7 fruit fly cellular contexts compared by ENCODE assay signal in genomic region chr3L:14004963-14005458, dm6.
TF ChIP-seq lines count a peak whose summit lies in the region.

No protein-coding gene starts in this region.

- TF ChIP-seq CTCF in whole organism, embryonic (GFP tag; optimal IDR thresholded peaks at IDR 0.05; lab: Kevin White, UChicago), result peak; percentile 58

TF ChIP-seq in Kc167, 6 proteins besides CTCF, POLR2A, EP300 and RAD21:
- TF ChIP-seq h (optimal IDR thresholded peaks at IDR 0.05; lab: Kevin White, UChicago) (no peak), psq (optimal IDR thresholded peaks at IDR 0.05; lab: Kevin White, UChicago) (peak; percentile 44)

TF ChIP-seq in whole organism, 6 proteins besides CTCF, POLR2A, EP300 and RAD21:
- TF ChIP-seq Dll (optimal IDR thresholded peaks at IDR 0.05; lab: Kevin White, UChicago) (no peak), CG8478 (optimal IDR thresholded peaks at IDR 0.05; lab: Kevin White, UChicago) (peak; percentile 39)
TF ChIP-seq in whole organism: peak in this region for 1.

TF ChIP-seq in whole organism, adult, 20 proteins besides CTCF, POLR2A, EP300 and RAD21 (continues in another document):
- TF ChIP-seq CG1620 (GFP tag; optimal IDR thresholded peaks at IDR 0.05; lab: Kevin White, UChicago) (peak; percentile 97), toe (GFP tag; optimal IDR thresholded peaks at IDR 0.05; lab: Kevin White, UChicago) (peak; percentile 96), Mnt (GFP tag; optimal IDR thresholded peaks at IDR 0.05; lab: Kevin White, UChicago) (peak; percentile 99), CG7101 (tag; optimal IDR thresholded peaks at IDR 0.05; lab: Kevin White, UChicago) (peak; percentile 99), cnc (optimal IDR thresholded peaks at IDR 0.05; lab: Kevin White, UChicago) (no peak), kay (GFP tag; lab: Kevin White, UChicago; ENCODE audit: borderline replicate concordance) (peak; percentile 96), ovo (GFP tag; optimal IDR thresholded peaks at IDR 0.05; lab: Kevin White, UChicago) (peak; percentile 79), CG7045 (GFP tag; optimal IDR thresholded peaks at IDR 0.05; lab: Kevin White, UChicago) (peak; percentile 98), Hr96 (GFP tag; optimal IDR thresholded peaks at IDR 0.05; lab: Kevin White, UChicago) (peak; percentile 98), Crg-1 (GFP tag; optimal IDR thresholded peaks at IDR 0.05; lab: Kevin White, UChicago) (peak; percentile 98), CG14711 (tag; optimal IDR thresholded peaks at IDR 0.05; lab: Kevin White, UChicago) (peak; percentile 97), CG11617 (GFP tag; optimal IDR thresholded peaks at IDR 0.05; lab: Kevin White, UChicago) (peak; percentile 98), bab1 (GFP tag; optimal IDR thresholded peaks at IDR 0.05; lab: Kevin White, UChicago) (peak; percentile 94), CG12768 (GFP tag; optimal IDR thresholded peaks at IDR 0.05; lab: Kevin White, UChicago) (peak; percentile 99), tj (GFP tag; optimal IDR thresholded peaks at IDR 0.05; lab: Kevin White, UChicago) (peak; percentile 90), pad (GFP tag; optimal IDR thresholded peaks at IDR 0.05; lab: Kevin White, UChicago) (peak; percentile 94), CG5204 (GFP tag; optimal IDR thresholded peaks at IDR 0.05; lab: Kevin White, UChicago) (peak; percentile 98)

TF ChIP-seq in whole organism, embryonic, 481 proteins besides CTCF, POLR2A, EP300 and RAD21 (continues in another document):
- TF ChIP-seq ro (GFP tag; IDR thresholded peaks at IDR 0.05; lab: Robert Waterston, UW) (peak; percentile 70), tll (GFP tag; optimal IDR thresholded peaks at IDR 0.05; lab: Kevin White, UChicago) (no peak), Bteb2 (GFP tag; optimal IDR thresholded peaks at IDR 0.05; lab: Kevin White, UChicago) (peak; percentile 92), yki (optimal IDR thresholded peaks at IDR 0.05; lab: Kevin White, UChicago) (no peak), crp (GFP tag; optimal IDR thresholded peaks at IDR 0.05; lab: Kevin White, UChicago) (peak in 1 of 2 experiments; percentile 63), Hsf (GFP tag; optimal IDR thresholded peaks at IDR 0.05; lab: Kevin White, UChicago) (peak; percentile 96), nmo (GFP tag; optimal IDR thresholded peaks at IDR 0.05; lab: Kevin White, UChicago) (peak; percentile 96), CG15479 (GFP tag; optimal IDR thresholded peaks at IDR 0.05; lab: Kevin White, UChicago) (no peak), NFAT (GFP tag; IDR thresholded peaks at IDR 0.05; lab: Robert Waterston, UW) (peak; percentile 90), CG13296 (GFP tag; optimal IDR thresholded peaks at IDR 0.05; lab: Kevin White, UChicago) (peak; percentile 93), gem (tag; optimal IDR thresholded peaks at IDR 0.05; lab: Kevin White, UChicago) (peak; percentile 97), Med (GFP tag; lab: Kevin White, UChicago) (peak; percentile 99), gt (GFP tag; IDR thresholded peaks at IDR 0.05; lab: Robert Waterston, UW) (peak; percentile 78), CG14441 (GFP tag; IDR thresholded peaks at IDR 0.05; lab: Robert Waterston, UW) (peak; percentile 98), Dip2 (GFP tag; IDR thresholded peaks at IDR 0.05; lab: Robert Waterston, UW) (no peak; the same call in 1 of the 2 replicates), CG4360 (GFP tag; IDR thresholded peaks at IDR 0.05; lab: Robert Waterston, UW) (peak; percentile 91), bab2 (GFP tag; optimal IDR thresholded peaks at IDR 0.05; lab: Kevin White, UChicago) (peak; percentile 97), NC2β (GFP tag; optimal IDR thresholded peaks at IDR 0.05; lab: Kevin White, UChicago) (peak; percentile 92)

TF ChIP-seq in whole organism, prepupa, 60 proteins besides CTCF, POLR2A, EP300 and RAD21 (continues in another document):
- TF ChIP-seq CG16779 (tag; optimal IDR thresholded peaks at IDR 0.05; lab: Kevin White, UChicago) (peak; percentile 97), net (GFP tag; optimal IDR thresholded peaks at IDR 0.05; lab: Kevin White, UChicago) (peak; percentile 99), Eip93F (GFP tag; optimal IDR thresholded peaks at IDR 0.05; lab: Kevin White, UChicago) (peak; percentile 94), Blimp-1 (GFP tag; optimal IDR thresholded peaks at IDR 0.05; lab: Kevin White, UChicago) (peak; percentile 79), Hr38 (GFP tag; optimal IDR thresholded peaks at IDR 0.05; lab: Kevin White, UChicago) (peak; percentile 98), CG7368 (GFP tag; optimal IDR thresholded peaks at IDR 0.05; lab: Kevin White, UChicago) (peak; percentile 98), acj6 (GFP tag; optimal IDR thresholded peaks at IDR 0.05; lab: Kevin White, UChicago) (peak; percentile 99), CG6854 (GFP tag; optimal IDR thresholded peaks at IDR 0.05; lab: Kevin White, UChicago) (peak; percentile 92), pdm3 (GFP tag; optimal IDR thresholded peaks at IDR 0.05; lab: Kevin White, UChicago) (peak; percentile 99), CG1621 (tag; optimal IDR thresholded peaks at IDR 0.05; lab: Kevin White, UChicago) (peak; percentile 96), CG32006 (GFP tag; optimal IDR thresholded peaks at IDR 0.05; lab: Kevin White, UChicago) (peak; percentile 100), CG4318 (GFP tag; optimal IDR thresholded peaks at IDR 0.05; lab: Kevin White, UChicago) (peak; percentile 98), Ets21C (GFP tag; optimal IDR thresholded peaks at IDR 0.05; lab: Kevin White, UChicago) (peak; percentile 97), Met (GFP tag; optimal IDR thresholded peaks at IDR 0.05; lab: Kevin White, UChicago) (peak; percentile 98), Hr39 (GFP tag; optimal IDR thresholded peaks at IDR 0.05; lab: Kevin White, UChicago) (peak; percentile 99), Sox14 (GFP tag; optimal IDR thresholded peaks at IDR 0.05; lab: Kevin White, UChicago) (peak; percentile 99), CG10631 (GFP tag; optimal IDR thresholded peaks at IDR 0.05; lab: Kevin White, UChicago) (peak; percentile 98), CG9139 (GFP tag; optimal IDR thresholded peaks at IDR 0.05; lab: Kevin White, UChicago) (peak; percentile 90)

TF ChIP-seq in whole organism, pupa, 21 proteins besides CTCF, POLR2A, EP300 and RAD21 (continues in another document):
- peak; percentile 93 for TF ChIP-seq CG13204 (GFP tag; optimal IDR thresholded peaks at IDR 0.05; lab: Kevin White, UChicago)
- TF ChIP-seq Ets98B (GFP tag; IDR thresholded peaks at IDR 0.05; lab: Robert Waterston, UW), result peak; percentile 99
- TF ChIP-seq D1 (tag; optimal IDR thresholded peaks at IDR 0.05; lab: Kevin White, UChicago), result no peak
- peak; percentile 97 for TF ChIP-seq CG8159 (tag; optimal IDR thresholded peaks at IDR 0.05; lab: Kevin White, UChicago)
- TF ChIP-seq rn (GFP tag; IDR thresholded peaks at IDR 0.05; lab: Robert Waterston, UW), result peak; percentile 97
- TF ChIP-seq gl (tag; optimal IDR thresholded peaks at IDR 0.05; lab: Kevin White, UChicago), result peak; percentile 94
- peak; percentile 96 for TF ChIP-seq Snoo (tag; optimal IDR thresholded peaks at IDR 0.05; lab: Kevin White, UChicago)
- TF ChIP-seq CG8301 (tag; optimal IDR thresholded peaks at IDR 0.05; lab: Kevin White, UChicago), result peak; percentile 98
- peak; percentile 98 for TF ChIP-seq CG10348 (GFP tag; IDR thresholded peaks at IDR 0.05; lab: Robert Waterston, UW)
- peak; percentile 48 for TF ChIP-seq EcR (GFP tag; optimal IDR thresholded peaks at IDR 0.05; lab: Kevin White, UChicago)
- TF ChIP-seq CG32121 (GFP tag; IDR thresholded peaks at IDR 0.05; lab: Robert Waterston, UW), result peak; percentile 98
- TF ChIP-seq Pif1B (GFP tag; optimal IDR thresholded peaks at IDR 0.05; lab: Kevin White, UChicago), result peak; percentile 98
- peak; percentile 100 for TF ChIP-seq fd96Ca (GFP tag; IDR thresholded peaks at IDR 0.05; lab: Robert Waterston, UW)
- peak; percentile 97 for TF ChIP-seq CG9948 (tag; optimal IDR thresholded peaks at IDR 0.05; lab: Kevin White, UChicago)
- peak; percentile 97 for TF ChIP-seq CG17806 (tag; optimal IDR thresholded peaks at IDR 0.05; lab: Kevin White, UChicago)
- peak; percentile 97 for TF ChIP-seq CG15710 (tag; optimal IDR thresholded peaks at IDR 0.05; lab: Kevin White, UChicago)
- peak; percentile 99 for TF ChIP-seq CG4496 (GFP tag; IDR thresholded peaks at IDR 0.05; lab: Robert Waterston, UW)
- peak; percentile 98 for TF ChIP-seq CG14655 (GFP tag; optimal IDR thresholded peaks at IDR 0.05; lab: Kevin White, UChicago)
- peak; percentile 96 for TF ChIP-seq CG12605 (GFP tag; IDR thresholded peaks at IDR 0.05; lab: Robert Waterston, UW)
- TF ChIP-seq Pif1A (GFP tag; optimal IDR thresholded peaks at IDR 0.05; lab: Kevin White, UChicago), result peak; percentile 98

TF ChIP-seq in whole organism, wandering third instar larva, 38 proteins besides CTCF, POLR2A, EP300 and RAD21 (continues in another document):
- peak; percentile 96 to 99 for TF ChIP-seq foxo (GFP tag; optimal IDR thresholded peaks at IDR 0.05; lab: Kevin White, UChicago)
- TF ChIP-seq psq (GFP tag; optimal IDR thresholded peaks at IDR 0.05; lab: Kevin White, UChicago), result peak; percentile 97
- TF ChIP-seq Myc (optimal IDR thresholded peaks at IDR 0.05; lab: Kevin White, UChicago), result no peak
- TF ChIP-seq pan (optimal IDR thresholded peaks at IDR 0.05; lab: Kevin White, UChicago), result no peak
- TF ChIP-seq rgr (GFP tag; optimal IDR thresholded peaks at IDR 0.05; lab: Kevin White, UChicago), result peak; percentile 99
- TF ChIP-seq dmrt93B (GFP tag; optimal IDR thresholded peaks at IDR 0.05; lab: Kevin White, UChicago), result peak; percentile 96
- TF ChIP-seq Abd-B (GFP tag; optimal IDR thresholded peaks at IDR 0.05; lab: Kevin White, UChicago), result no peak
- TF ChIP-seq jim (GFP tag; optimal IDR thresholded peaks at IDR 0.05; lab: Kevin White, UChicago), result peak; percentile 41
- TF ChIP-seq Sp1 (GFP tag; optimal IDR thresholded peaks at IDR 0.05; lab: Kevin White, UChicago), result peak; percentile 95
- TF ChIP-seq lola (GFP tag; optimal IDR thresholded peaks at IDR 0.05; lab: Kevin White, UChicago), result no peak
- TF ChIP-seq Jra (GFP tag; optimal IDR thresholded peaks at IDR 0.05; lab: Kevin White, UChicago), result no peak
- TF ChIP-seq N (GFP tag; optimal IDR thresholded peaks at IDR 0.05; lab: Kevin White, UChicago), result no peak
- peak; percentile 90 for TF ChIP-seq HLH106 (tag; optimal IDR thresholded peaks at IDR 0.05; lab: Kevin White, UChicago)
- peak; percentile 91 for TF ChIP-seq Rel (GFP tag; optimal IDR thresholded peaks at IDR 0.05; lab: Kevin White, UChicago)
- TF ChIP-seq Rel (tag; optimal IDR thresholded peaks at IDR 0.05; lab: Kevin White, UChicago), result peak; percentile 95
- no peak for TF ChIP-seq Vsx2 (GFP tag; optimal IDR thresholded peaks at IDR 0.05; lab: Kevin White, UChicago; ENCODE audit: partially characterized antibody)
- no peak for TF ChIP-seq usp (GFP tag; optimal IDR thresholded peaks at IDR 0.05; lab: Kevin White, UChicago)
- TF ChIP-seq sv (GFP tag; optimal IDR thresholded peaks at IDR 0.05; lab: Kevin White, UChicago), result peak; percentile 95
- TF ChIP-seq fru (GFP tag; optimal IDR thresholded peaks at IDR 0.05; lab: Kevin White, UChicago), result peak; percentile 99
- peak; percentile 99 for TF ChIP-seq br (GFP tag; optimal IDR thresholded peaks at IDR 0.05; lab: Kevin White, UChicago)
- peak; percentile 75 for TF ChIP-seq dsf (GFP tag; optimal IDR thresholded peaks at IDR 0.05; lab: Kevin White, UChicago; ENCODE audit: borderline replicate concordance)
- peak; percentile 90 for TF ChIP-seq Mio (GFP tag; optimal IDR thresholded peaks at IDR 0.05; lab: Kevin White, UChicago)
